Comparison of ENCODE assay signal across 3 worm cellular contexts in the genomic region with DNA sequence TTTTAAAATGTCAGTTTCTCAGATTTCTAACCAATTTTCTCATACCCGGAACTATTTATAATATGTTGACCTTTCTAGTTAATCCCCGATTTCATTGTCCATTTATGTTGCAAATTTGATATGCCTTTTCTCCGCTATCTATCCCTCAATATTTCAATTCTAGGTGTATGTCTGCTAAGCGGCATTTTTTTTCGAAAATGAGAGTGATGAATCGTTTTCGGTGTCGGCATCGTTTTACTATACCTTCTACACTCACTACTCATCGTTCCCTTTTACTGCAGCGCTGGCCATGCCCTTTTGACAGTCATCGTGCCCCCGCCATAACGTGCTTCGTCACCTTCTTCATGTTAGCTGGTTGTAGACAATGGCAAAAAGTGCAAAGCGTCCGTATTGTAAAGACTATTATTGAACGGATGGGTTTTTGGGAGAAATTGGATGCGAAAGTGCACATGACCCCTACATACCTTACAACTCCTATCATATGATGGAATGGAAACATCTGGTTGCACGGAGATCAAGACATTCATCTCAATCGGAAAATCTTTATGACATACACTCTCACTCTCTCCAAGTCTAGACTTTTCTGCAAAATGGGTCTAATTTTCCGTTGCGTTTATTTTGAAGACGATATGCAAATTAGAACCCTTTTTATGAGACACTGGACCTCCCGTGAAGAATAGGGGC.
TF ChIP-seq lines count a peak whose summit lies in the region.

No protein-coding gene starts in this region.

TF ChIP-seq in whole organism, L1 larva, 84 proteins besides CTCF, POLR2A, EP300 and RAD21 (continued from another document and continues in another):
- TF ChIP-seq blmp-1 (tag; optimal IDR thresholded peaks at IDR 0.05; lab: Kevin White, UChicago) (peak; percentile 83), hlh-17 (GFP tag; optimal IDR thresholded peaks at IDR 0.05; lab: Kevin White, UChicago; ENCODE audit: borderline replicate concordance) (no peak), sptf-1 (tag; optimal IDR thresholded peaks at IDR 0.05; lab: Kevin White, UChicago) (no peak), jun-1 (tag; optimal IDR thresholded peaks at IDR 0.05; lab: Kevin White, UChicago) (no peak), mdl-1 (tag; optimal IDR thresholded peaks at IDR 0.05; lab: Kevin White, UChicago) (peak in 1 of 2 experiments; percentile 16), aly-2 (tag; optimal IDR thresholded peaks at IDR 0.05; lab: Kevin White, UChicago) (no peak), lin-39 (tag; optimal IDR thresholded peaks at IDR 0.05; lab: Kevin White, UChicago) (no peak), nhr-77 (tag; optimal IDR thresholded peaks at IDR 0.05; lab: Kevin White, UChicago) (no peak), ceh-88 (GFP tag; IDR thresholded peaks at IDR 0.05; lab: Robert Waterston, UW) (no peak), tlp-1 (tag; optimal IDR thresholded peaks at IDR 0.05; lab: Kevin White, UChicago) (no peak), egl-27 (tag; optimal IDR thresholded peaks at IDR 0.05; lab: Kevin White, UChicago) (no peak), isw-1 (GFP tag; IDR thresholded peaks at IDR 0.05; lab: Robert Waterston, UW) (no peak), ets-5 (GFP tag; IDR thresholded peaks at IDR 0.05; lab: Robert Waterston, UW) (no peak), dsc-1 (tag; optimal IDR thresholded peaks at IDR 0.05; lab: Kevin White, UChicago) (peak; percentile 53), nhr-19 (GFP tag; conservative IDR thresholded peaks at IDR 0.05; lab: Robert Waterston, UW) (0 out of 2 replicates have a peak, but pooled peaks have one; percentile 5), unc-130 (tag; optimal IDR thresholded peaks at IDR 0.05; lab: Kevin White, UChicago) (no peak), grh-1 (GFP tag; IDR thresholded peaks at IDR 0.05; lab: Robert Waterston, UW) (no peak), sup-37 (GFP tag; optimal IDR thresholded peaks at IDR 0.05; lab: Kevin White, UChicago) (no peak), unc-86 (tag; optimal IDR thresholded peaks at IDR 0.05; lab: Kevin White, UChicago) (no peak), elt-2 (tag; optimal IDR thresholded peaks at IDR 0.05; lab: Kevin White, UChicago) (no peak), hpl-2 (GFP tag; optimal IDR thresholded peaks at IDR 0.05; lab: Kevin White, UChicago) (no peak), efl-1 (optimal IDR thresholded peaks at IDR 0.05; lab: Kevin White, UChicago) (no peak), efl-1 (GFP tag; optimal IDR thresholded peaks at IDR 0.05 in 1 of 2; lab: Kevin White, UChicago) (peak in 1 of 2 experiments; percentile 82), snu-23 (GFP tag; optimal IDR thresholded peaks at IDR 0.05; lab: Kevin White, UChicago) (no peak), Y116A8C.19 (tag; optimal IDR thresholded peaks at IDR 0.05; lab: Kevin White, UChicago; ENCODE audit: borderline replicate concordance) (no peak), lin-13 (GFP tag; optimal IDR thresholded peaks at IDR 0.05; lab: Kevin White, UChicago) (no peak), elt-3 (tag; optimal IDR thresholded peaks at IDR 0.05; lab: Kevin White, UChicago) (no peak), skn-1 (tag; optimal IDR thresholded peaks at IDR 0.05; lab: Kevin White, UChicago) (no peak), unc-30 (tag; optimal IDR thresholded peaks at IDR 0.05; lab: Kevin White, UChicago) (no peak), nhr-47 (tag; optimal IDR thresholded peaks at IDR 0.05; lab: Kevin White, UChicago) (no peak), nhr-11 (tag; optimal IDR thresholded peaks at IDR 0.05; lab: Kevin White, UChicago) (no peak), snpc-4 (tag; optimal IDR thresholded peaks at IDR 0.05; lab: Kevin White, UChicago) (no peak), C04F5.9 (tag; optimal IDR thresholded peaks at IDR 0.05; lab: Kevin White, UChicago) (no peak), egl-13 (tag; optimal IDR thresholded peaks at IDR 0.05; lab: Kevin White, UChicago) (no peak), ztf-4 (tag; optimal IDR thresholded peaks at IDR 0.05; lab: Kevin White, UChicago) (no peak), nhr-20 (tag; optimal IDR thresholded peaks at IDR 0.05; lab: Kevin White, UChicago) (no peak), lin-14 (GFP tag; optimal IDR thresholded peaks at IDR 0.05; lab: Kevin White, UChicago) (peak; percentile 21), zag-1 (tag; optimal IDR thresholded peaks at IDR 0.05; lab: Kevin White, UChicago) (no peak), lin-35 (GFP tag; optimal IDR thresholded peaks at IDR 0.05; lab: Kevin White, UChicago) (peak in 1 of 2 experiments; percentile 5), F16B12.6 (tag; optimal IDR thresholded peaks at IDR 0.05; lab: Kevin White, UChicago) (no peak), pqm-1 (tag; optimal IDR thresholded peaks at IDR 0.05; lab: Kevin White, UChicago) (no peak), dpl-1 (GFP tag; optimal IDR thresholded peaks at IDR 0.05; lab: Kevin White, UChicago) (no peak)

TF ChIP-seq in whole organism, L2 larva, 48 proteins besides CTCF, POLR2A, EP300 and RAD21 (continued from another document):
- TF ChIP-seq nhr-129 (tag; optimal IDR thresholded peaks at IDR 0.05; lab: Kevin White, UChicago) (peak; percentile 76), egl-27 (tag; optimal IDR thresholded peaks at IDR 0.05; lab: Kevin White, UChicago) (peak; percentile 27), elt-1 (tag; optimal IDR thresholded peaks at IDR 0.05; lab: Kevin White, UChicago) (no peak)

TF ChIP-seq in whole organism, L4 larva, 104 proteins besides CTCF, POLR2A, EP300 and RAD21 (continued from another document):
- no peak for TF ChIP-seq ceh-82 (tag; optimal IDR thresholded peaks at IDR 0.05; lab: Kevin White, UChicago)
- TF ChIP-seq nhr-102 (tag; optimal IDR thresholded peaks at IDR 0.05; lab: Kevin White, UChicago): no peak
- no peak for TF ChIP-seq ztf-11 (tag; optimal IDR thresholded peaks at IDR 0.05; lab: Kevin White, UChicago)
- TF ChIP-seq R02D3.7 (tag; optimal IDR thresholded peaks at IDR 0.05; lab: Kevin White, UChicago): no peak
- no peak for TF ChIP-seq vab-7 (GFP tag; IDR thresholded peaks at IDR 0.05; lab: Robert Waterston, UW)
- no peak for TF ChIP-seq Y105C5A.15 (GFP tag; IDR thresholded peaks at IDR 0.05; lab: Robert Waterston, UW)
- no peak for TF ChIP-seq ZK546.5 (tag; optimal IDR thresholded peaks at IDR 0.05; lab: Kevin White, UChicago)
- no peak for TF ChIP-seq fkh-10 (GFP tag; optimal IDR thresholded peaks at IDR 0.05; lab: Kevin White, UChicago)
- no peak for TF ChIP-seq dmd-9 (GFP tag; IDR thresholded peaks at IDR 0.05; lab: Robert Waterston, UW)
- TF ChIP-seq nhr-77 (tag; optimal IDR thresholded peaks at IDR 0.05; lab: Kevin White, UChicago): no peak
- no peak for TF ChIP-seq daf-16 (GFP tag; optimal IDR thresholded peaks at IDR 0.05; lab: Kevin White, UChicago)
- no peak for TF ChIP-seq daf-16 (tag; optimal IDR thresholded peaks at IDR 0.05; lab: Kevin White, UChicago)
- TF ChIP-seq lin-1 (GFP tag; IDR thresholded peaks at IDR 0.05; lab: Robert Waterston, UW): no peak
- TF ChIP-seq madf-5 (GFP tag; IDR thresholded peaks at IDR 0.05; lab: Robert Waterston, UW): no peak
- TF ChIP-seq unc-62 (GFP tag; optimal IDR thresholded peaks at IDR 0.05 in 1 of 2; lab: Kevin White, UChicago): peak in 1 of 2 experiments; percentile 98
- no peak for TF ChIP-seq unc-62 (tag; optimal IDR thresholded peaks at IDR 0.05; lab: Kevin White, UChicago)
- no peak for TF ChIP-seq hif-1 (tag; optimal IDR thresholded peaks at IDR 0.05; lab: Kevin White, UChicago)
- peak; percentile 18 for TF ChIP-seq mes-2 (tag; optimal IDR thresholded peaks at IDR 0.05; lab: Kevin White, UChicago; ENCODE audit: poor library complexity, severe bottlenecking)
- no peak for TF ChIP-seq jun-1 (tag; optimal IDR thresholded peaks at IDR 0.05; lab: Kevin White, UChicago)
- TF ChIP-seq ctbp-1 (GFP tag; IDR thresholded peaks at IDR 0.05; lab: Robert Waterston, UW): no peak
- no peak for TF ChIP-seq F37D6.2 (tag; optimal IDR thresholded peaks at IDR 0.05; lab: Kevin White, UChicago)
- TF ChIP-seq ceh-44 (GFP tag; IDR thresholded peaks at IDR 0.05; lab: Robert Waterston, UW): no peak
- no peak for TF ChIP-seq aha-1 (tag; lab: Kevin White, UChicago)
- TF ChIP-seq spr-1 (tag; optimal IDR thresholded peaks at IDR 0.05; lab: Kevin White, UChicago): no peak
- TF ChIP-seq dmd-6 (GFP tag; IDR thresholded peaks at IDR 0.05; lab: Robert Waterston, UW): no peak
- TF ChIP-seq mep-1 (tag; optimal IDR thresholded peaks at IDR 0.05; lab: Kevin White, UChicago): no peak
- TF ChIP-seq dpl-1 (GFP tag; optimal IDR thresholded peaks at IDR 0.05; lab: Kevin White, UChicago): no peak
- no peak for TF ChIP-seq tra-1 (GFP tag; IDR thresholded peaks at IDR 0.05; lab: Robert Waterston, UW)
- TF ChIP-seq mxl-3 (GFP tag; optimal IDR thresholded peaks at IDR 0.05; lab: Kevin White, UChicago): no peak
- peak; percentile 14 for TF ChIP-seq ama-1 (optimal IDR thresholded peaks at IDR 0.05; lab: Kevin White, UChicago)
- no peak for TF ChIP-seq mdt-29 (GFP tag; IDR thresholded peaks at IDR 0.05; lab: Robert Waterston, UW)
- no peak for TF ChIP-seq Y75B8A.6 (GFP tag; IDR thresholded peaks at IDR 0.05; lab: Robert Waterston, UW)
- TF ChIP-seq nhr-111 (GFP tag; optimal IDR thresholded peaks at IDR 0.05; lab: Kevin White, UChicago): no peak
- TF ChIP-seq spr-3 (GFP tag; optimal IDR thresholded peaks at IDR 0.05; lab: Kevin White, UChicago): no peak
- TF ChIP-seq Y48G9A.11 (GFP tag; IDR thresholded peaks at IDR 0.05; lab: Robert Waterston, UW): no peak
- no peak for TF ChIP-seq daf-8 (GFP tag; IDR thresholded peaks at IDR 0.05; lab: Robert Waterston, UW)
- TF ChIP-seq tag-97 (GFP tag; IDR thresholded peaks at IDR 0.05; lab: Robert Waterston, UW): no peak
- no peak for TF ChIP-seq F44E2.7 (GFP tag; IDR thresholded peaks at IDR 0.05; lab: Robert Waterston, UW)
- TF ChIP-seq F26F4.8 (GFP tag; conservative IDR thresholded peaks at IDR 0.05; lab: Robert Waterston, UW): no peak
- TF ChIP-seq mxl-2 (GFP tag; conservative IDR thresholded peaks at IDR 0.05; lab: Robert Waterston, UW): no peak
- no peak for TF ChIP-seq ztf-7 (tag; optimal IDR thresholded peaks at IDR 0.05; lab: Kevin White, UChicago)
- TF ChIP-seq unc-130 (GFP tag; optimal IDR thresholded peaks at IDR 0.05; lab: Kevin White, UChicago): no peak
